Fruit fly (Drosophila melanogaster): Measurements from ENCODE around the gene Mst84Da.

The Mst84Da gene

dm6 chr3R:7346445-7346844 lies 19.2 kb upstream of the Mst84Da start, which contains the start of gene nxf4 (continued):
- TF ChIP-seq wdn (GFP tag; IDR thresholded peaks at IDR 0.05) (0 out of 2 replicates have a peak, but pooled peaks have one; percentile 18), CG10543 (GFP tag; optimal IDR thresholded peaks at IDR 0.05) (no peak), CG18619 (GFP tag; optimal IDR thresholded peaks at IDR 0.05) (peak; percentile 56), CG14667 (GFP tag; IDR thresholded peaks at IDR 0.05) (peak; percentile 49), CG12769 (tag; optimal IDR thresholded peaks at IDR 0.05) (peak; percentile 60), bsh (GFP tag; optimal IDR thresholded peaks at IDR 0.05) (peak in 1 of 2 experiments; percentile 65), CG33213 (GFP tag; optimal IDR thresholded peaks at IDR 0.05) (peak; percentile 92), Hand (GFP tag; optimal IDR thresholded peaks at IDR 0.05) (no peak), Abd-B (GFP tag; optimal IDR thresholded peaks at IDR 0.05) (peak; percentile 70), klu (GFP tag; IDR thresholded peaks at IDR 0.05) (peak; percentile 53), sisA (GFP tag; IDR thresholded peaks at IDR 0.05) (peak; percentile 83), pita (GFP tag; optimal IDR thresholded peaks at IDR 0.05) (peak; percentile 46), Ets65A (GFP tag) (peak; percentile 99), CG2875 (GFP tag; optimal IDR thresholded peaks at IDR 0.05) (peak; percentile 2), CG4617 (GFP tag; optimal IDR thresholded peaks at IDR 0.05; ENCODE audit: borderline replicate concordance) (peak; percentile 18), Taf1 (GFP tag; IDR thresholded peaks at IDR 0.05) (no peak), lbe (GFP tag; optimal IDR thresholded peaks at IDR 0.05) (no peak), nom (GFP tag; optimal IDR thresholded peaks at IDR 0.05) (no peak), Dll (GFP tag; IDR thresholded peaks at IDR 0.05; ENCODE audit: partially characterized antibody) (no peak), kni (GFP tag; optimal IDR thresholded peaks at IDR 0.05) (no peak), slbo (GFP tag; IDR thresholded peaks at IDR 0.05) (peak; percentile 89), CG4730 (GFP tag; IDR thresholded peaks at IDR 0.05) (peak; percentile 78), Camta (GFP tag; optimal IDR thresholded peaks at IDR 0.05) (peak; percentile 73), gt (GFP tag; IDR thresholded peaks at IDR 0.05) (no peak), ato (GFP tag; IDR thresholded peaks at IDR 0.05; ENCODE audit: partially characterized antibody) (no peak), amos (GFP tag; IDR thresholded peaks at IDR 0.05; ENCODE audit: partially characterized antibody) (peak; percentile 73), oc (tag; optimal IDR thresholded peaks at IDR 0.05) (no peak), ham (GFP tag; IDR thresholded peaks at IDR 0.05) (no peak), CG31388 (GFP tag; optimal IDR thresholded peaks at IDR 0.05) (peak; percentile 44), chn (GFP tag; optimal IDR thresholded peaks at IDR 0.05) (peak; percentile 82), Lhr (GFP tag; optimal IDR thresholded peaks at IDR 0.05) (peak; percentile 86), salm (tag; optimal IDR thresholded peaks at IDR 0.05) (no peak), lov (optimal IDR thresholded peaks at IDR 0.05) (no peak), lov (GFP tag; IDR thresholded peaks at IDR 0.05) (peak; percentile 73; the same call in 2 of the 3 replicates), CG4328 (GFP tag; optimal IDR thresholded peaks at IDR 0.05) (peak; percentile 19), CG34422 (GFP tag; IDR thresholded peaks at IDR 0.05) (peak; percentile 68), HHEX (GFP tag; optimal IDR thresholded peaks at IDR 0.05) (peak; percentile 44), BtbVII (GFP tag; optimal IDR thresholded peaks at IDR 0.05) (peak; percentile 27), CG17186 (GFP tag; optimal IDR thresholded peaks at IDR 0.05) (peak; percentile 8), tll (GFP tag; optimal IDR thresholded peaks at IDR 0.05) (no peak), z (GFP tag; IDR thresholded peaks at IDR 0.05) (no peak), sqz (GFP tag; optimal IDR thresholded peaks at IDR 0.05) (no peak), pfk (GFP tag; optimal IDR thresholded peaks at IDR 0.05) (no peak), zfh1 (GFP tag; IDR thresholded peaks at IDR 0.05) (peak; percentile 69; the same call in 2 of the 3 replicates), bigmax (GFP tag; optimal IDR thresholded peaks at IDR 0.05) (no peak), Kr (GFP tag; optimal IDR thresholded peaks at IDR 0.05) (no peak), phol (tag; optimal IDR thresholded peaks at IDR 0.05) (peak; percentile 79), Pdp1 (GFP tag; optimal IDR thresholded peaks at IDR 0.05) (peak in 1 of 2 experiments; percentile 79), Rfx (GFP tag; IDR thresholded peaks at IDR 0.05) (peak; percentile 89), hb (GFP tag; IDR thresholded peaks at IDR 0.05; ENCODE audit: partially characterized antibody) (no peak)
